Fruit fly (Drosophila melanogaster) whole organism, embryonic: ENCODE measurements around the gene Mst36Fb.
A peak's percentile ranks its signal among the peaks of the same experiment; 100 is the strongest.

ENCODE experiments used
- Asciz ChIP-seq: fragments of 200-800 bp; sonication (Bioruptor generic); optimal IDR thresholded peaks from 2 replicates; lab custom pipeline; 2017; ENCODE audit warnings: missing biosample characterization, mild to moderate bottlenecking, missing genetic modification characterization, missing genetic modification reagents
- Bteb2 ChIP-seq: fragments of 200-800 bp; sonication (Bioruptor generic); optimal IDR thresholded peaks from 2 replicates; lab custom pipeline; 2016; ENCODE audit warnings: missing biosample characterization, missing genetic modification characterization
- CG10431 ChIP-seq: fragments of 200-800 bp; sonication (Bioruptor generic); optimal IDR thresholded peaks from 3 replicates; lab custom pipeline; 2018; ENCODE audit warnings: missing biosample characterization, mild to moderate bottlenecking, missing genetic modification characterization
- CG11093 ChIP-seq: fragments of 200-800 bp; sonication (Bioruptor generic); IDR thresholded peaks from 3 replicates; pipeline ENCODE4 v1.3.6; 2022; ENCODE audit warnings: missing biosample characterization, missing genetic modification characterization
- CG12071 ChIP-seq: fragments of 200-800 bp; sonication (Bioruptor generic); optimal IDR thresholded peaks from 3 replicates; lab custom pipeline; 2018; ENCODE audit warnings: missing biosample characterization, mild to moderate bottlenecking, missing genetic modification characterization
- CG14014 ChIP-seq: fragments of 200-800 bp; sonication (Bioruptor generic); IDR thresholded peaks from 2 replicates; pipeline ENCODE4 v1.3.6; 2022; ENCODE audit warnings: missing biosample characterization, missing genetic modification characterization
- CG14667 ChIP-seq: fragments of 200-800 bp; sonication (Bioruptor generic); IDR thresholded peaks from 2 replicates; pipeline ENCODE4 v1.3.6; 2022; ENCODE audit warnings: missing biosample characterization, missing genetic modification characterization
- CG14710 ChIP-seq: fragments of 200-800 bp; sonication (Bioruptor generic); optimal IDR thresholded peaks from 3 replicates; lab custom pipeline; 2019; ENCODE audit warnings: missing biosample characterization, mild to moderate bottlenecking, missing genetic modification characterization, moderate library complexity
- CG14860 ChIP-seq: fragments of 200-800 bp; sonication (Bioruptor generic); IDR thresholded peaks from 3 replicates; pipeline ENCODE4 v1.3.6; 2022; ENCODE audit warnings: missing biosample characterization, missing genetic modification characterization; ENCODE audit not compliant: partially characterized antibody
- CG15073 ChIP-seq: fragments of 200-800 bp; sonication (Bioruptor generic); optimal IDR thresholded peaks from 2 replicates; lab custom pipeline; 2016; ENCODE audit warnings: missing biosample characterization, missing genetic modification characterization
- CG1603 ChIP-seq: fragments of 200-800 bp; sonication (Bioruptor generic); optimal IDR thresholded peaks from 2 replicates; lab custom pipeline; 2019; ENCODE audit warnings: missing biosample characterization, mild to moderate bottlenecking, missing genetic modification characterization, moderate library complexity
- CG17361 ChIP-seq: fragments of 200-800 bp; sonication (Bioruptor generic); IDR thresholded peaks from 3 replicates; pipeline ENCODE4 v1.3.6; 2022; ENCODE audit warnings: missing biosample characterization, missing genetic modification characterization
- CG4854 ChIP-seq: fragments of 200-800 bp; sonication (Bioruptor generic); optimal IDR thresholded peaks from 2 replicates; lab custom pipeline; 2016; ENCODE audit warnings: missing biosample characterization, missing genetic modification characterization, inconsistent platforms
- CG6175 ChIP-seq: fragments of 200-800 bp; sonication (Bioruptor generic); IDR thresholded peaks from 3 replicates; pipeline ENCODE4 v1.3.6; 2022; ENCODE audit warnings: missing biosample characterization, missing genetic modification characterization
- CG6854 ChIP-seq: fragments of 200-800 bp; sonication (Bioruptor generic); optimal IDR thresholded peaks from 3 replicates; lab custom pipeline; 2017; ENCODE audit warnings: missing biosample characterization, mild to moderate bottlenecking, missing genetic modification characterization
- CG7928 ChIP-seq: fragments of 200-800 bp; sonication (Bioruptor generic); optimal IDR thresholded peaks from 2 replicates; lab custom pipeline; 2017; ENCODE audit warnings: missing biosample characterization, mild to moderate bottlenecking, missing genetic modification characterization
- CG8089 ChIP-seq: fragments of 200-800 bp; sonication (Bioruptor generic); optimal IDR thresholded peaks from 3 replicates; lab custom pipeline; 2016; ENCODE audit warnings: missing biosample characterization, missing genetic modification characterization
- CG8924 ChIP-seq: fragments of 200-800 bp; optimal IDR thresholded peaks from 3 replicates; lab custom pipeline; 2019; ENCODE audit warnings: missing biosample characterization, mild to moderate bottlenecking, missing genetic modification characterization, moderate library complexity
- Dip2 ChIP-seq: fragments of 200-800 bp; sonication (Bioruptor generic); IDR thresholded peaks from 2 replicates; pipeline ENCODE4 v1.3.6; 2022; ENCODE audit warnings: missing biosample characterization, missing genetic modification characterization
- E2f2 ChIP-seq: fragments of 200-800 bp; sonication (Bioruptor generic); IDR thresholded peaks from 2 replicates; pipeline ENCODE4 v1.3.6; 2022; ENCODE audit warnings: missing biosample characterization, missing genetic modification characterization
- Fer2 ChIP-seq: fragments of 200-800 bp; sonication (Bioruptor generic); optimal IDR thresholded peaks from 2 replicates; lab custom pipeline; 2018; ENCODE audit warnings: missing biosample characterization, mild to moderate bottlenecking, missing genetic modification characterization, moderate library complexity
- Hmr ChIP-seq: fragments of 200-800 bp; sonication (Bioruptor generic); optimal IDR thresholded peaks from 3 replicates; lab custom pipeline; 2017; ENCODE audit warnings: mild to moderate bottlenecking, missing biosample characterization, missing genetic modification reagents, missing genetic modification characterization
- Hmx ChIP-seq: fragments of 200-800 bp; sonication (Bioruptor generic); optimal IDR thresholded peaks from 2 replicates; lab custom pipeline; 2016; ENCODE audit warnings: missing biosample characterization, missing genetic modification characterization
- Mad ChIP-seq: fragments of 200-800 bp; sonication (Bioruptor generic); optimal IDR thresholded peaks from 2 replicates; lab custom pipeline; 2016; ENCODE audit warnings: missing biosample characterization, missing genetic modification characterization
- Mes4 ChIP-seq: fragments of 200-800 bp; sonication (Bioruptor generic); optimal IDR thresholded peaks from 2 replicates; lab custom pipeline; 2016; ENCODE audit warnings: missing biosample characterization, missing genetic modification characterization
- Nf-YB ChIP-seq: fragments of 200-800 bp; sonication (Bioruptor generic); optimal IDR thresholded peaks from 3 replicates; lab custom pipeline; 2019; ENCODE audit warnings: missing biosample characterization, mild to moderate bottlenecking, missing genetic modification characterization, moderate library complexity
- PHDP ChIP-seq: fragments of 200-800 bp; sonication (Bioruptor generic); optimal IDR thresholded peaks from 3 replicates; lab custom pipeline; 2018; ENCODE audit warnings: missing biosample characterization, mild to moderate bottlenecking, missing genetic modification characterization, moderate library complexity
- Ptx1 ChIP-seq: fragments of 200-800 bp; sonication (Bioruptor generic); IDR thresholded peaks from 2 replicates; pipeline ENCODE4 v1.3.6; 2022; ENCODE audit warnings: missing biosample characterization, missing genetic modification characterization
- Spps ChIP-seq: fragments of 200-800 bp; sonication (Bioruptor generic); optimal IDR thresholded peaks from 2 replicates; lab custom pipeline; 2018; ENCODE audit warnings: missing biosample characterization, mild to moderate bottlenecking, missing genetic modification characterization
- ara ChIP-seq: fragments of 200-800 bp; sonication (Bioruptor generic); IDR thresholded peaks from 2 replicates; pipeline ENCODE4 v1.3.6; 2022; ENCODE audit warnings: missing biosample characterization, missing genetic modification characterization
- br ChIP-seq: fragments of >200 bp; optimal IDR thresholded peaks from 2 replicates; lab custom pipeline; 2017
- bsh ChIP-seq, 2 experiments: fragments of 200-800 bp; sonication (Bioruptor generic); optimal IDR thresholded peaks; 2 replicates each; lab custom pipeline; 2017 to 2018; ENCODE audit warnings: mild to moderate bottlenecking in 2 of 2, missing biosample characterization in 2 of 2, missing genetic modification characterization in 2 of 2, moderate library complexity in 1 of 2
- dpn ChIP-seq, 2 experiments: fragments of 200-800 bp; sonication (Bioruptor generic); optimal IDR thresholded peaks; 3 replicates each; lab custom pipeline; 2016; ENCODE audit warnings: missing biosample characterization in 2 of 2, missing genetic modification characterization in 2 of 2
- exex ChIP-seq: fragments of 200-800 bp; sonication (Bioruptor generic); optimal IDR thresholded peaks from 4 replicates; lab custom pipeline; 2018; ENCODE audit warnings: missing biosample characterization, mild to moderate bottlenecking, missing genetic modification characterization, moderate library complexity
- fd64A ChIP-seq: fragments of 200-800 bp; sonication (Bioruptor generic); optimal IDR thresholded peaks from 3 replicates; lab custom pipeline; 2018; ENCODE audit warnings: missing biosample characterization, mild to moderate bottlenecking, missing genetic modification characterization
- gsb-n ChIP-seq: fragments of 200-800 bp; sonication (Bioruptor generic); optimal IDR thresholded peaks from 3 replicates; lab custom pipeline; 2018; ENCODE audit warnings: missing biosample characterization, mild to moderate bottlenecking, missing genetic modification characterization
- h ChIP-seq: fragments of >200 bp; optimal IDR thresholded peaks from 2 replicates; lab custom pipeline; 2017
- insv ChIP-seq, 2 experiments: fragments of 200-800 bp; sonication (Bioruptor generic); optimal IDR thresholded peaks; 3 replicates each; lab custom pipeline; 2016 to 2018; ENCODE audit warnings: missing biosample characterization in 2 of 2, missing genetic modification characterization in 2 of 2
- inv ChIP-seq: fragments of 200-800 bp; sonication (Bioruptor generic); IDR thresholded peaks from 2 replicates; pipeline ENCODE4 v1.3.6; 2022; ENCODE audit warnings: missing biosample characterization, missing genetic modification characterization; ENCODE audit not compliant: partially characterized antibody
- jing ChIP-seq: fragments of 200-800 bp; sonication (Bioruptor generic); optimal IDR thresholded peaks from 2 replicates; lab custom pipeline; 2018; ENCODE audit warnings: missing biosample characterization, mild to moderate bottlenecking, missing genetic modification characterization
- kay ChIP-seq: fragments of 200-800 bp; sonication (Bioruptor generic); optimal IDR thresholded peaks from 2 replicates; lab custom pipeline; 2016; ENCODE audit warnings: missing biosample characterization, missing genetic modification characterization
- mirr ChIP-seq: fragments of 200-800 bp; sonication (Bioruptor generic); optimal IDR thresholded peaks from 3 replicates; lab custom pipeline; 2018; ENCODE audit warnings: missing biosample characterization, mild to moderate bottlenecking, missing genetic modification characterization
- pan ChIP-seq, 4 experiments: fragments of >200 bp in 3 of 4; fragments of 200-800 bp in 1 of 4; sonication (Bioruptor generic) in 1 of 4; optimal IDR thresholded peaks in 3 of 4; IDR thresholded peaks in 1 of 4; 2 replicates each; pipeline versions ENCODE4 v1.3.6 to Lab custom; 2017 to 2022; ENCODE audit warnings: missing biosample characterization in 2 of 4, missing genetic modification characterization in 2 of 4, mixed read lengths in 1 of 4
- pros ChIP-seq: fragments of 200-800 bp; sonication (Bioruptor generic); optimal IDR thresholded peaks from 3 replicates; lab custom pipeline; 2019; ENCODE audit warnings: missing biosample characterization, mild to moderate bottlenecking, missing genetic modification characterization, moderate library complexity
- scrt ChIP-seq: fragments of 200-800 bp; sonication (Bioruptor generic); optimal IDR thresholded peaks from 2 replicates; lab custom pipeline; 2018; ENCODE audit warnings: missing biosample characterization, mild to moderate bottlenecking, missing genetic modification characterization, moderate library complexity
- slp2 ChIP-seq: fragments of 200-800 bp; sonication (Bioruptor generic); optimal IDR thresholded peaks from 2 replicates; lab custom pipeline; 2016; ENCODE audit warnings: missing biosample characterization, missing genetic modification characterization
- ssp ChIP-seq: fragments of 200-800 bp; sonication (Bioruptor generic); IDR thresholded peaks from 2 replicates; pipeline ENCODE4 v1.3.6; 2022; ENCODE audit warnings: missing biosample characterization, missing genetic modification characterization
- tin ChIP-seq: fragments of 200-800 bp; sonication (Bioruptor generic); optimal IDR thresholded peaks from 3 replicates; lab custom pipeline; 2016; ENCODE audit warnings: missing biosample characterization, missing genetic modification characterization
- tup ChIP-seq: fragments of 200-800 bp; sonication (Bioruptor generic); optimal IDR thresholded peaks from 2 replicates; lab custom pipeline; 2016; ENCODE audit warnings: missing biosample characterization, mild to moderate bottlenecking, missing genetic modification characterization, moderate library complexity
- vvl ChIP-seq: fragments of 200-800 bp; sonication (Bioruptor generic); IDR thresholded peaks from 2 replicates; pipeline ENCODE4 v1.3.6; 2022; ENCODE audit warnings: missing biosample characterization, missing genetic modification characterization
- z ChIP-seq: fragments of 200-800 bp; sonication (Bioruptor generic); IDR thresholded peaks from 3 replicates; pipeline ENCODE4 v1.3.6; 2022; ENCODE audit warnings: missing biosample characterization, missing genetic modification characterization
- zf30C ChIP-seq: fragments of 200-800 bp; sonication (Bioruptor generic); optimal IDR thresholded peaks from 3 replicates; lab custom pipeline; 2018; ENCODE audit warnings: missing biosample characterization, mild to moderate bottlenecking, missing genetic modification characterization

Mst36Fb gene

DNA sequence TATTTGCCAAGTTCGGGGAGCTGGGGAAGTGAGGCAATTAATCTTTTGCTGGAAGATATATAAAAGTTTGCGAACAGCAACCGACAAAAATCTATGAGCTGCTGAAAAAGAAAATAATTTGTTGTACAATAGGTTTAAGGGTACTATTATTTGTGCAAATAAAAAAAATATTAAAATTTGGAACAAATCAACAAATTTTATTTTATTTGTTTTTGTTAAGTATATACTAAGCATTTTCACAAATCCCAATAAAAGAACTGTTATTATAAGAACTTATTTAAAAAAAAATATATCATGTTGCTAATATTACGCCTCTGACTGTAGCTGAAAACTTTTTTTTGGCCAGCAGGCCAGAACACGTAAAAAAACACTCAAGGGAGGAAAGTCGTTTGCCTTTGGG is 16.8 kb downstream of the Mst36Fb start (continued):
- TF ChIP-seq Spps (no peak), fd64A (no peak), CG10431 (GFP tag; lab: Kevin White, UChicago) (no peak), CG12071 (GFP tag; lab: Kevin White, UChicago) (no peak), br (lab: Kevin White, UChicago) (no peak), ssp (GFP tag; lab: Robert Waterston, UW) (no peak), CG6854 (peak; percentile 35), Bteb2 (GFP tag; lab: Kevin White, UChicago) (no peak), slp2 (GFP tag; lab: Kevin White, UChicago) (no peak), tup (no peak), CG14860 (GFP tag; lab: Robert Waterston, UW) (no peak), jing (GFP tag; lab: Kevin White, UChicago) (no peak), vvl (no peak), pros (no peak), scrt (GFP tag; lab: Kevin White, UChicago) (peak; percentile 12), CG1603 (no peak), inv (GFP tag; lab: Robert Waterston, UW) (no peak), ara (GFP tag; lab: Robert Waterston, UW) (no peak), tin (GFP tag; lab: Kevin White, UChicago) (no peak), kay (no peak), Ptx1 (GFP tag; lab: Robert Waterston, UW) (no peak), CG8089 (GFP tag; lab: Kevin White, UChicago) (no peak), h (lab: Kevin White, UChicago) (no peak), CG14710 (tag; lab: Kevin White, UChicago) (no peak), exex (no peak), CG7928 (no peak), Nf-YB (GFP tag; lab: Kevin White, UChicago) (no peak), gsb-n (tag; lab: Kevin White, UChicago) (no peak), Fer2 (peak; percentile 7), CG11093 (GFP tag; lab: Robert Waterston, UW) (no peak), Mad (GFP tag; lab: Kevin White, UChicago) (no peak), Asciz (no peak), E2f2 (GFP tag; lab: Robert Waterston, UW) (no peak), Hmr (GFP tag; lab: Kevin White, UChicago) (peak; percentile 23), dpn (GFP tag; optimal IDR thresholded peaks at IDR 0.05; lab: Kevin White, UChicago) (no peak), zf30C (GFP tag; lab: Kevin White, UChicago) (no peak), CG8924 (peak; percentile 1), mirr (GFP tag; lab: Kevin White, UChicago) (no peak), CG14667 (no peak), CG6175 (GFP tag; lab: Robert Waterston, UW) (no peak), Dip2 (GFP tag; lab: Robert Waterston, UW) (no peak), CG4854 (no peak), CG14014 (GFP tag; lab: Robert Waterston, UW) (no peak), CG17361 (GFP tag; lab: Robert Waterston, UW) (peak; percentile 57; the same call in 2 of the 3 replicates), Mes4 (GFP tag; lab: Kevin White, UChicago) (no peak), z (GFP tag; lab: Robert Waterston, UW) (no peak), CG15073 (GFP tag; lab: Kevin White, UChicago) (no peak), pan (optimal IDR thresholded peaks at IDR 0.05; lab: Kevin White, UChicago) (no peak), pan (GFP tag; optimal IDR thresholded peaks at IDR 0.05 in 1 of 2, IDR thresholded peaks at IDR 0.05 in 1 of 2) (peak in 1 of 2 experiments; percentile 40), PHDP (no peak), Hmx (GFP tag; lab: Kevin White, UChicago) (no peak), bsh (GFP tag; optimal IDR thresholded peaks at IDR 0.05; lab: Kevin White, UChicago) (no peak), insv (GFP tag; optimal IDR thresholded peaks at IDR 0.05; lab: Kevin White, UChicago) (no peak)
